Fruit fly (Drosophila melanogaster) Kc167 (cell line): ENCODE data around the gene CG14298.

Experiments
- Myc ChIP-seq: fragments of >200 bp; optimal IDR thresholded peaks from 2 replicates; lab custom pipeline; 2017; ENCODE audit warnings: missing external identifiers
- Sin3A ChIP-seq: fragments of >200 bp; optimal IDR thresholded peaks from 2 replicates; lab custom pipeline; 2018; ENCODE audit warnings: missing external identifiers
- h ChIP-seq: fragments of >200 bp; optimal IDR thresholded peaks from 3 replicates; lab custom pipeline; 2018; ENCODE audit warnings: missing external identifiers
- insv ChIP-seq: fragments of >200 bp; optimal IDR thresholded peaks from 3 replicates; lab custom pipeline; 2018; ENCODE audit warnings: missing external identifiers
- psq ChIP-seq: fragments of >200 bp; optimal IDR thresholded peaks from 2 replicates; lab custom pipeline; 2017; ENCODE audit warnings: missing external identifiers
- ttk ChIP-seq: sonication (Bioruptor generic); optimal IDR thresholded peaks from 2 replicates; lab custom pipeline; 2017; ENCODE audit warnings: missing external identifiers

CG14298 gene

dm6 chr3R:18875228-18875627 is at the start of gene CG14298:
TSS of gene CG14298 (plus strand) at chr3R:18875528.
- TF ChIP-seq Sin3A (lab: Kevin White, UChicago) (no peak), h (no peak), Myc (lab: Kevin White, UChicago) (no peak), psq (no peak), ttk (no peak), insv (no peak)

dm6 chr3R:18849148-18849547 is 26.2 kb upstream of the CG14298 start, which contains the start of gene Octalpha2R:
TSS of gene Octalpha2R (minus strand) at chr3R:18849224.
- TF ChIP-seq Myc (lab: Kevin White, UChicago), result no peak
- no peak for TF ChIP-seq h
- no peak for TF ChIP-seq ttk
- no peak for TF ChIP-seq Sin3A (lab: Kevin White, UChicago)
- no peak for TF ChIP-seq insv
- TF ChIP-seq psq, result no peak

- TF ChIP-seq Myc (lab: Kevin White, UChicago), result no peak
- TF ChIP-seq Sin3A (lab: Kevin White, UChicago), result no peak
- TF ChIP-seq ttk, result no peak
- no peak for TF ChIP-seq h
- no peak for TF ChIP-seq psq
- no peak for TF ChIP-seq insv
Observed at dm6 chr3R:18851698-18852097, 23.6 kb upstream of the CG14298 start, which contains the start of gene CG31226. TSS of gene CG31226 (minus strand) at chr3R:18851798.

dm6 chr3R:18895227-18895626 is 19.9 kb downstream of the CG14298 start:
- TF ChIP-seq psq (no peak), insv (no peak), Sin3A (lab: Kevin White, UChicago) (no peak)

dm6 chr3R:18897821-18898220 is 22.5 kb downstream of the CG14298 start, which contains the start of gene CG14297:
TSS of gene CG14297 (plus strand) at chr3R:18898121.
- TF ChIP-seq psq, result no peak
- no peak for TF ChIP-seq Myc (lab: Kevin White, UChicago)
- no peak for TF ChIP-seq Sin3A (lab: Kevin White, UChicago)
- no peak for TF ChIP-seq ttk
- TF ChIP-seq h, result no peak
- TF ChIP-seq insv, result no peak

dm6 chr3R:18899123-18899522 is 23.8 kb downstream of the CG14298 start, which contains the start of gene Rh2:
TSS of gene Rh2 (plus strand) at chr3R:18899423.
- no peak for TF ChIP-seq Myc (lab: Kevin White, UChicago)

dm6 chr3R:18902164-18902563 is 26.8 kb downstream of the CG14298 start, which contains the start of gene CG14294:
TSS of gene CG14294 (minus strand) at chr3R:18902264.
- TF ChIP-seq Sin3A (lab: Kevin White, UChicago) (no peak), psq (no peak), Myc (lab: Kevin White, UChicago) (no peak), h (no peak), ttk (no peak), insv (no peak)

- TF ChIP-seq insv (no peak), Sin3A (lab: Kevin White, UChicago) (no peak), h (no peak)
Observed at dm6 chr3R:18902858-18903257, 27.5 kb downstream of the CG14298 start, which contains the start of gene CG34284. TSS of gene CG34284 (minus strand) at chr3R:18902933.

dm6 chr3R:18905555-18905920 is 30.2 kb downstream of the CG14298 start, which contains the start of gene CG14292:
TSS of gene CG14292 (minus strand) at chr3R:18905655.
- no peak for TF ChIP-seq insv
- no peak for TF ChIP-seq h
- TF ChIP-seq Myc (lab: Kevin White, UChicago), result no peak
- TF ChIP-seq Sin3A (lab: Kevin White, UChicago), result no peak
- TF ChIP-seq ttk, result no peak
- no peak for TF ChIP-seq psq

- TF ChIP-seq Myc (lab: Kevin White, UChicago) (no peak), insv (no peak), Sin3A (lab: Kevin White, UChicago) (no peak)
Observed at dm6 chr3R:18905921-18906878, 30.9 kb downstream of the CG14298 start, which contains the start of gene EndoA. TSS of gene EndoA (plus strand) at chr3R:18906609.

- TF ChIP-seq Myc (lab: Kevin White, UChicago) (no peak), h (no peak), insv (no peak), Sin3A (lab: Kevin White, UChicago) (no peak), psq (no peak), ttk (no peak)
Observed at dm6 chr3R:18910336-18910735, 35.0 kb downstream of the CG14298 start.

- no peak for TF ChIP-seq Sin3A (lab: Kevin White, UChicago)
Observed at dm6 chr3R:18910923-18911322, 35.6 kb downstream of the CG14298 start.

dm6 chr3R:18912782-18913331 is 37.5 kb downstream of the CG14298 start, which contains the start of gene Sgsh:
TSS of gene Sgsh (minus strand) at chr3R:18912922.
- no peak for TF ChIP-seq ttk
- no peak for TF ChIP-seq insv
- no peak for TF ChIP-seq Myc (lab: Kevin White, UChicago)
- TF ChIP-seq psq, result no peak
- no peak for TF ChIP-seq h
- TF ChIP-seq Sin3A (lab: Kevin White, UChicago), result no peak
